Fruit fly (Drosophila melanogaster) whole organism, wandering third instar larva: ENCODE measurements around the gene CG7778.

Experiments
- CG9705 ChIP-seq: fragments of 200-800 bp; sonication (Bioruptor generic); optimal IDR thresholded peaks from 2 replicates; lab custom pipeline; 2018; ENCODE audit warnings: missing biosample characterization, mild to moderate bottlenecking, missing genetic modification characterization
- Jra ChIP-seq: sonication (Bioruptor generic); optimal IDR thresholded peaks from 2 replicates; lab custom pipeline; 2016; ENCODE audit warnings: missing biosample characterization, missing genetic modification characterization
- Rel ChIP-seq, 2 experiments: fragments of 200-800 bp; sonication (Bioruptor generic) in 1 of 2; optimal IDR thresholded peaks; 2 replicates in 1 of 2; 3 replicates in 1 of 2; lab custom pipeline; 2016 to 2019; ENCODE audit warnings: mild to moderate bottlenecking in 2 of 2, missing biosample characterization in 2 of 2, missing genetic modification characterization in 2 of 2, moderate library complexity in 1 of 2
- Sp1 ChIP-seq: fragments of 200-800 bp; sonication (Bioruptor generic); optimal IDR thresholded peaks from 3 replicates; lab custom pipeline; 2019; ENCODE audit warnings: missing biosample characterization, mild to moderate bottlenecking, missing genetic modification characterization, moderate library complexity
- brk ChIP-seq: fragments of 200-800 bp; sonication (Bioruptor generic); optimal IDR thresholded peaks from 2 replicates; lab custom pipeline; 2016; ENCODE audit warnings: missing biosample characterization, mild to moderate bottlenecking, missing genetic modification characterization
- h ChIP-seq: fragments of 200-800 bp; sonication (Bioruptor generic); optimal IDR thresholded peaks from 3 replicates; lab custom pipeline; 2016; ENCODE audit warnings: missing biosample characterization, mild to moderate bottlenecking, missing genetic modification characterization
- jim ChIP-seq: fragments of 175-275, 200-325 bp; sonication (Bioruptor generic); optimal IDR thresholded peaks from 2 replicates; lab custom pipeline; 2016; ENCODE audit warnings: missing biosample characterization, mild to moderate bottlenecking, missing genetic modification characterization
- lola ChIP-seq: fragments of >200 bp; optimal IDR thresholded peaks from 2 replicates; lab custom pipeline; 2017; ENCODE audit warnings: missing biosample characterization, missing genetic modification characterization
- pan ChIP-seq: fragments of >200 bp; optimal IDR thresholded peaks from 2 replicates; lab custom pipeline; 2017
- psq ChIP-seq: fragments of 200-800 bp; sonication (Bioruptor generic); optimal IDR thresholded peaks from 3 replicates; lab custom pipeline; 2017; ENCODE audit warnings: missing biosample characterization, mild to moderate bottlenecking, missing genetic modification characterization, moderate library complexity
- rgr ChIP-seq: fragments of 200-800 bp; sonication (Bioruptor generic); optimal IDR thresholded peaks from 3 replicates; lab custom pipeline; 2016; ENCODE audit warnings: missing biosample characterization, mild to moderate bottlenecking, missing genetic modification characterization
- sage ChIP-seq: fragments of 200-800 bp; sonication (Bioruptor generic); optimal IDR thresholded peaks from 2 replicates; lab custom pipeline; 2016; ENCODE audit warnings: missing biosample characterization, mild to moderate bottlenecking, missing genetic modification characterization
- usp ChIP-seq: fragments of >200 bp; optimal IDR thresholded peaks from 2 replicates; lab custom pipeline; 2017; ENCODE audit warnings: missing biosample characterization, missing genetic modification characterization
- woc ChIP-seq: sonication (Bioruptor generic); optimal IDR thresholded peaks from 2 replicates; lab custom pipeline; 2016; ENCODE audit warnings: missing biosample characterization, mild to moderate bottlenecking, missing genetic modification characterization

DNA sequence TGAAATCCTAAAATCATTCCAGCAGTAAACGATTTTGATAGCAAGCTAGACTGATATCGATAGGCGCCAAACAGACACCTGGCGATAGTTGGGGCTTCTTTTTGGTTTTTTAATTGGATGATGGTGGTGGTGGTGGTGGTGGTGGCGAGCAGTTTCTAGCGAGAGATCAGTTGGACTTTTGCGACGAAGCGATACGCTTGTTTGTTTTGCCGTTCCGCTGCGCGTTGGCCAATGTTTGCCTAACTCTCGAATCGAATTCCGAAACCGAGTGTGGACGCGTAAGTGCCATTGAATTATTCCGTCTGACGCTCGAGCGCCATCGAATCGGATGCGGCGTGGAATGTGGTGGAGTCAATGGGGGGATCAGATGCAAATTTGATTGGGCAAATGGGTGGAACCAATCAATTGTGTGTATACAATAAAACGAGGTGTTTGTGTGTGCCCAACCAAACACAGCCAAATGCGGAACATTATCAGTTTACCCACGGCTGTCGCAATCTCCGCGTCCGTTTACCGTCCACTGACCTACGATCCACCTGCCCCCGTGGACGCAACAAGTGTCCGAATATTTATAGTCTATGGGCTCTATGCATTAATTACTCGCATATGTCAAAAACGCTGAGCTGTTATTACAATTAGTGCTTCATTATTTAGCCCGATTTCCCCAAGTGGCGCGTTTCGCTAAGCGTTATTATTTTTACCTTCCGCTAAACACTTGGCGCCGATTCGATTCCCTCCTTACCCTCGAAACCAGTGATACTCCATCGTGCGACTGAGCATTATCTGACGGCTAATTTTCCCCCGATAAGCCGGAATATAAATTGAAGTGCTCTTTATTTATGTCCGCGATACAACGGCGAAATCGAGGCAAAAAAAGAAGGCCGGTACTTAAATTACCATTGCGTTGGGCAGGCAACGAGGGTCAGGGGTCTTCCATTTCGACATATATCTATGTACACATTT is 24.2 kb downstream of the CG7778 start, which contains the start of gene CG17292:
- TF ChIP-seq brk (GFP tag; lab: Kevin White, UChicago) (no peak), usp (GFP tag; lab: Kevin White, UChicago) (no peak), Rel (GFP tag; optimal IDR thresholded peaks at IDR 0.05; lab: Kevin White, UChicago) (no peak), Rel (tag; optimal IDR thresholded peaks at IDR 0.05; lab: Kevin White, UChicago) (peak; percentile 48), h (GFP tag; lab: Kevin White, UChicago) (peak; percentile 41), sage (GFP tag; lab: Kevin White, UChicago) (no peak), Sp1 (GFP tag; lab: Kevin White, UChicago) (no peak), CG9705 (GFP tag; lab: Kevin White, UChicago) (no peak), Jra (GFP tag; lab: Kevin White, UChicago) (no peak), rgr (GFP tag; lab: Kevin White, UChicago) (peak; percentile 49), jim (GFP tag; lab: Kevin White, UChicago) (no peak), lola (GFP tag; lab: Kevin White, UChicago) (no peak), woc (GFP tag; lab: Kevin White, UChicago) (no peak), pan (no peak), psq (no peak)
